Fruit fly (Drosophila melanogaster): ENCODE results near the gene CG33679.

DNA sequence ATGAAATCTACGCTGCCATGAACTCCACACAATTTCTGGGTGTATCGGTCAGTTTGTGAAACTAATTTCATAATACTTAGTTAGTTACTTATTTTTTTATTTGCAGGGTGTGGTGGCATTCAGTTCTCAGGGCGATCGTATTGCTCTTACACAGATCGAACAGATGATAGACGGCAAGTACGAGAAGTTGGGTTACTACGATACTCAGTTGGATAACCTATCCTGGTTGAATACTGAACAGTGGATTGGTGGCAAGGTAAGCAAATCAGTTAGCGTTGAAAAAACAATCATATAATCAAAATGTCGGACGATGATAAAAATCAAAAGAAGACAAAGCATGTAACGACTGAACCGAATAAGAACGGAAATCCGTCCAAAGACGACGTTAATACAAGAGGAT is 31.5 kb upstream of the CG33679 start, which contains the start of gene CG33310:
- TF ChIP-seq CG4496 (GFP tag; IDR thresholded peaks at IDR 0.05) = no peak
- TF ChIP-seq CG8301 (tag; optimal IDR thresholded peaks at IDR 0.05) = no peak
- TF ChIP-seq CG34367 (tag; optimal IDR thresholded peaks at IDR 0.05) = no peak
- TF ChIP-seq CG15710 (tag; optimal IDR thresholded peaks at IDR 0.05) = no peak
- no peak for TF ChIP-seq fd96Ca (GFP tag; IDR thresholded peaks at IDR 0.05)
- TF ChIP-seq CG17806 (tag; optimal IDR thresholded peaks at IDR 0.05) = no peak
- no peak for TF ChIP-seq gl (tag; optimal IDR thresholded peaks at IDR 0.05)
- TF ChIP-seq Pif1A (GFP tag; optimal IDR thresholded peaks at IDR 0.05) = no peak
- TF ChIP-seq D1 (tag; optimal IDR thresholded peaks at IDR 0.05) = no peak
- TF ChIP-seq EcR (GFP tag; optimal IDR thresholded peaks at IDR 0.05) = no peak
- no peak for TF ChIP-seq CG14655 (GFP tag; optimal IDR thresholded peaks at IDR 0.05)
- no peak for TF ChIP-seq CG13204 (GFP tag; optimal IDR thresholded peaks at IDR 0.05)
- no peak for TF ChIP-seq CG10348 (GFP tag; IDR thresholded peaks at IDR 0.05)
